Worm (Caenorhabditis elegans) whole organism, midembryonic: ENCODE results near the gene nas-12.

ENCODE experiments used
- T22C8.4 ChIP-seq: fragments of 200-800 bp; sonication (Bioruptor generic); IDR thresholded peaks from 2 replicates; pipeline ENCODE4 v1.3.6; 2022; ENCODE audit warnings: missing genetic modification characterization, missing compliant biosample characterization
- cog-1 ChIP-seq: sonication (generic microtip); optimal IDR thresholded peaks from 2 replicates; lab custom pipeline; 2016; ENCODE audit warnings: missing genetic modification characterization, missing compliant biosample characterization
- flt-1 ChIP-seq: fragments of 200-800 bp; sonication (Bioruptor generic); IDR thresholded peaks from 2 replicates; pipeline ENCODE4 v1.3.6; 2022; ENCODE audit warnings: missing genetic modification characterization, missing compliant biosample characterization
- klf-2 ChIP-seq: fragments of 200-800 bp; sonication (Bioruptor generic); conservative IDR thresholded peaks from 2 replicates; pipeline ENCODE4 v1.3.6; 2022; ENCODE audit warnings: missing genetic modification reagents, missing genetic modification characterization, missing compliant biosample characterization
- med-1 ChIP-seq: sonication (generic microtip); optimal IDR thresholded peaks from 2 replicates; lab custom pipeline; 2017; ENCODE audit warnings: missing genetic modification characterization, mild to moderate bottlenecking, missing compliant biosample characterization, antibody characterized with exemption, missing genetic modification reagents; ENCODE audit not compliant: insufficient read depth
- ref-1 ChIP-seq: fragments of 200-800 bp; sonication (Bioruptor generic); conservative IDR thresholded peaks from 2 replicates; pipeline ENCODE4 v1.3.6; 2022; ENCODE audit warnings: missing genetic modification reagents, missing genetic modification characterization, missing compliant biosample characterization
- tab-1 ChIP-seq: fragments of 200-800 bp; sonication (Bioruptor generic); IDR thresholded peaks from 2 replicates; pipeline ENCODE4 v1.3.6; 2022; ENCODE audit warnings: missing genetic modification characterization, missing compliant biosample characterization
- ztf-23 ChIP-seq: fragments of 200-800 bp; sonication (Bioruptor generic); IDR thresholded peaks from 2 replicates; pipeline ENCODE4 v1.3.6; 2022; ENCODE audit warnings: missing genetic modification reagents, missing genetic modification characterization, missing compliant biosample characterization
- ztf-29 ChIP-seq: fragments of 200-800 bp; sonication (Bioruptor generic); IDR thresholded peaks from 2 replicates; pipeline ENCODE4 v1.3.6; 2022; ENCODE audit warnings: missing genetic modification reagents, missing genetic modification characterization, missing compliant biosample characterization

nas-12 gene

DNA sequence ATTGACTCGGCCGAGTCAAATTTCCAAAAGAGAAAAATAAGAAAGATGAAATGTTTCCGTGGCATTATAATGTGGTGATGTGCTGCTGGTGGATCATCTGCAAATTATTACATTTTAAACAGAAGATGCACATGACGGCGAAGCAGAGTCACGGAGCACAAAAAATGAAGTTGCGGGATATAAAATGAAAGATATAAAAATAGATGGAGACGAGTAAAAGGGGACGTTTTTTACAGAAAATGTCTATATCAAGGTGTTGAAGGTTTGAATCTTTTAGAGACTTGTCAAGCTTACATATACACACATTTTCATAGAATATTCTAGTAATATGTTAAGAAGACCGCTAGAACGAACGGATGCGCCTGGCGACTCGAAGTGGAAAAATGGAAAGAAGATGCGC, 29.5 kb upstream of the nas-12 start, which contains the start of gene ptrg-1:
Gene ptrg-1, minus strand, starts transcription at position 101 of the 400 bp plus-strand sequence.
- TF ChIP-seq cog-1 (tag; lab: Kevin White, UChicago) (no peak), med-1 (GFP tag; lab: Kevin White, UChicago) (no peak), ztf-23 (GFP tag; lab: Robert Waterston, UW) (no peak), tab-1 (GFP tag; lab: Robert Waterston, UW) (no peak), ztf-29 (GFP tag; lab: Robert Waterston, UW) (no peak), T22C8.4 (GFP tag; lab: Robert Waterston, UW) (no peak), flt-1 (no peak), klf-2 (no peak), ref-1 (GFP tag; lab: Robert Waterston, UW) (no peak)

DNA sequence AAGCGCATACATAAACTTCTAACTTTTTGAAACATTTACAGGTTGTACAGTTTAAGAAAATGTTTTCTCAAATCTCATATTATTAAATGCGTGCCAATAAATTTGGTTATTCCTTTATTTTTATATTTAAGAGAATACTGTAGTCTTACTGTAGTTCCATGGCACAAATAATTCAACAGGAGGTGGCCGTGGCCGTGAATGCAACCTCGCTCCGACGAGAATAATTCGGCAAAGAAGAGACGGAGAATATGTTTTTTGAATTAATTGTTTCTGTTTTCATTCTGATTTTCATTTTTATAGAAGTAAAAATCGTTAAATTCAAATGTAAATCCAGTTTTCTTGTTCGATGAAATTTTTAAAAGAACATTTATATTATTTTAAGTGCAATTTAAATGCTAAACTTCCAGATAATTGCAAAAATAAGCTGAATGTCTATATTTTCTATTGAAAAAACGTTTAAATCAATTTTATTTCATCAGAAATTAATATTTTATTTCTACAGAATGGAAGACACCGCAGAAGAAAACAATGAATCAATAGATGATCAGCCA, 26.4 kb upstream of the nas-12 start, which contains the start of gene gon-4:
Gene gon-4, plus strand, starts transcription at position 501 of the 551 bp plus-strand sequence.
- no peak for TF ChIP-seq med-1 (GFP tag; lab: Kevin White, UChicago)
- TF ChIP-seq tab-1 (GFP tag; lab: Robert Waterston, UW), result no peak
- TF ChIP-seq flt-1, result no peak
- TF ChIP-seq T22C8.4 (GFP tag; lab: Robert Waterston, UW), result no peak
- no peak for TF ChIP-seq ztf-29 (GFP tag; lab: Robert Waterston, UW)
- TF ChIP-seq ztf-23 (GFP tag; lab: Robert Waterston, UW), result no peak
- TF ChIP-seq ref-1 (GFP tag; lab: Robert Waterston, UW), result no peak
- TF ChIP-seq klf-2, result no peak
- TF ChIP-seq cog-1 (tag; lab: Kevin White, UChicago), result no peak

DNA sequence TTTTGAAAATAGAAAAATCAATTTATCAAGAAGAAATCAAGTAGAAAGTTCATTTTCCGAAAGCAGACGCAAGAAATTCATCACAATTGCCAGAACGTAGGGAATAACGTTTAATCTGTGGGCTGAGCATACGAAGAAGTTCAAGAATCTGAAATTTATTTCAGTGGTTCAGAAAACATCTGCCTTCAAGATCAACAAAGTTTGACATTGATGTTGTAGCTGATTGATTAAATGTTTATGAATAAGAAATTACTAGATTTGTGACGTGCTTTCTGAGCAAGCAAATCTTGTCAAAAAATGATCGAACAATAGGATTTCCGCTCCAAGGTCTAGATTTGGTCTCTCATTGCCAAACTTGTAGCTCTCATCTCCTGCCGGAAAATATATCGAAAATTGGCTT, 17.6 kb upstream of the nas-12 start, which contains the start of gene K04D7.6:
Gene K04D7.6, minus strand, starts transcription at position 101 of the 400 bp plus-strand sequence.
- no peak for TF ChIP-seq T22C8.4 (GFP tag; lab: Robert Waterston, UW)
- no peak for TF ChIP-seq ztf-23 (GFP tag; lab: Robert Waterston, UW)
- no peak for TF ChIP-seq ztf-29 (GFP tag; lab: Robert Waterston, UW)
- no peak for TF ChIP-seq tab-1 (GFP tag; lab: Robert Waterston, UW)
- TF ChIP-seq klf-2, result no peak
- TF ChIP-seq ref-1 (GFP tag; lab: Robert Waterston, UW), result no peak
- TF ChIP-seq med-1 (GFP tag; lab: Kevin White, UChicago), result no peak
- no peak for TF ChIP-seq flt-1
- TF ChIP-seq cog-1 (tag; lab: Kevin White, UChicago), result no peak

DNA sequence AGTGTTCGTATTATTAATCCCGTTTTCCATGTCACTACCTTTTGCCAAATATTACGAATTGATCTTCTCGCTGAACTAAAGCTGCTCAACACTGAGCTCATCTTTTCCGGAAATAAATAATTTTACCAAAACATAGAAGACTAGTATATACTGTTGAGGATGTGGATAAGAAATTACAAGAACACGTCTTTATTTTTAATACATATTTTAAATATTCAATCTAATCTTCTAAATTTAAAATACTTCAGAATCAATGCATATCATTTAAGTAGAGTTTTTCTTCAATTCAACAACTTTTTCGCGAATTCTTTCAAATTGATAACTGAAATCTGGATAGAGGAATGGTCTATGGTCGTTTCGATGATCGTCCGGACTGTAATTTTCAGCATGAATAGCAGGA, 9.0 kb upstream of the nas-12 start, which contains the start of gene abt-1:
Gene abt-1, minus strand, starts transcription at position 101 of the 400 bp plus-strand sequence.
- TF ChIP-seq T22C8.4 (GFP tag; lab: Robert Waterston, UW) (no peak), klf-2 (no peak), ref-1 (GFP tag; lab: Robert Waterston, UW) (no peak), ztf-23 (GFP tag; lab: Robert Waterston, UW) (no peak), flt-1 (no peak), ztf-29 (GFP tag; lab: Robert Waterston, UW) (no peak), med-1 (GFP tag; lab: Kevin White, UChicago) (no peak), cog-1 (tag; lab: Kevin White, UChicago) (no peak), tab-1 (GFP tag; lab: Robert Waterston, UW) (no peak)

DNA sequence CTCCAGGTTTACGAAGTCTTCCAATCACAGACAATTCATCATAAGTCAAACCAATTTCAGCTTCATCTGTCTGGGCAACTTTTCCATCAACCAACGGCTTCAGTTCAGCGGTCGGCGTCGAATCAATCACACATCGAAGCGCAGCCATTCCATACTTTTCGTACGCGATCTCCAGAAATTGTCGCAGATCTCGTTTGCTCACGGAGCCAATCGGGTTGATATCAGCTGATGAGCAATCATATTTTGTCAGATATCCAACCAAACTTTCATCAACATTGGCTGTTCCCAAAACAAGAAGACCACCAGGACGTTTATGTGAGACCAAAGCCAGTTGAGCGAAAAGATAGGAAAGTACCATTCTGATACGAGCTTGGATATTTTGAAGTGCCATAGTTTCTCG, 8.4 kb upstream of the nas-12 start:
- TF ChIP-seq ref-1 (GFP tag; lab: Robert Waterston, UW) (no peak), ztf-29 (GFP tag; lab: Robert Waterston, UW) (no peak), klf-2 (no peak), flt-1 (no peak), tab-1 (GFP tag; lab: Robert Waterston, UW) (no peak), T22C8.4 (GFP tag; lab: Robert Waterston, UW) (no peak)

DNA sequence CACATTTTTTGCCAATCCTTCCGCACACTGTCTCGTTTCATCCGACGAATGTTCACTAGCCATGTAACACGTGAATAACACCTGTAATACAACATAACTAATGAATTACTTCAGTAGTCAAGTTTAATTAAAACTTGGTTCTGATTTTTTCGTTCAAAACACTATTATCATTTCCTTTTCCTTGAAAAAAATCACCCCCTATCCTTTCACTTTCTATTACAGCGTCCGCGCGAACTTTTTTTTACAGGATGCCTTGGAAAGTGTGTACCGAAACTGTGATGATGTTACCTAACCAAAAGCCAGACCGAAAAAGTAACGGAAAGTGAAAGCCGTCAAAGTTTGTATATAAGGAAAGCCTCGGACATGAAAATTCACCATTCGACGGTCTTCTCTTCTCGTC, 7.7 kb upstream of the nas-12 start, which contains the start of gene col-124:
Gene col-124, plus strand, starts transcription at position 374 of the 400 bp plus-strand sequence.
- TF ChIP-seq klf-2 (no peak), tab-1 (GFP tag; lab: Robert Waterston, UW) (no peak), ref-1 (GFP tag; lab: Robert Waterston, UW) (no peak), cog-1 (tag; lab: Kevin White, UChicago) (no peak), T22C8.4 (GFP tag; lab: Robert Waterston, UW) (no peak), ztf-29 (GFP tag; lab: Robert Waterston, UW) (no peak)

DNA sequence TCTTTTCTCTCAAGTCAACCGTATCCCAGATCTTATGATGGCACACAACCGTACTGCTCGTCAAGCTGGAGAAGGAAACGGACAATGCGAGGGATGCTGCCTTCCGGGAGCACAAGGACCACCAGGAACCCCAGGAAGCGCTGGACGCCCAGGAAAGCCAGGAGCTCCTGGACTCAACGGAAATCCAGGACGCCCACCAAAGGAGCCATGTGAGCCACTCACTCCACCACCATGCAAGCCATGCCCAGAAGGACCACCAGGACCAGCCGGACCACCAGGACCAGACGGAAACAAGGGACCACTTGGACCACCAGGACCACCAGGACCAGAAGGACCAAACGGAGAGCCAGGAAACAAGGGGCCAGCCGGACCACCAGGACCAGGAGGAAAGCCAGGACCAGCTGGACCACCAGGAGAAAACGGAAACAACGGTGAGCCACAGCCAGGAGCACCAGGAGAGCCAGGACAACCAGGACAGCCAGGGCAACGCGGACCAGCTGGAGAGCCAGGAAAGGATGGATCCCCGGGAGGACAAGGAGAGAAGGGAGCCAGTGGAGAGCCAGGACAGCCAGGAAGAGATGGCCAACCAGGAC, 7.0 kb upstream of the nas-12 start:
- TF ChIP-seq med-1 (GFP tag; lab: Kevin White, UChicago), result no peak
- no peak for TF ChIP-seq ztf-29 (GFP tag; lab: Robert Waterston, UW)
- no peak for TF ChIP-seq T22C8.4 (GFP tag; lab: Robert Waterston, UW)
- no peak for TF ChIP-seq flt-1
- no peak for TF ChIP-seq cog-1 (tag; lab: Kevin White, UChicago)
- TF ChIP-seq klf-2, result no peak
- no peak for TF ChIP-seq ref-1 (GFP tag; lab: Robert Waterston, UW)
- no peak for TF ChIP-seq ztf-23 (GFP tag; lab: Robert Waterston, UW)
- no peak for TF ChIP-seq tab-1 (GFP tag; lab: Robert Waterston, UW)

DNA sequence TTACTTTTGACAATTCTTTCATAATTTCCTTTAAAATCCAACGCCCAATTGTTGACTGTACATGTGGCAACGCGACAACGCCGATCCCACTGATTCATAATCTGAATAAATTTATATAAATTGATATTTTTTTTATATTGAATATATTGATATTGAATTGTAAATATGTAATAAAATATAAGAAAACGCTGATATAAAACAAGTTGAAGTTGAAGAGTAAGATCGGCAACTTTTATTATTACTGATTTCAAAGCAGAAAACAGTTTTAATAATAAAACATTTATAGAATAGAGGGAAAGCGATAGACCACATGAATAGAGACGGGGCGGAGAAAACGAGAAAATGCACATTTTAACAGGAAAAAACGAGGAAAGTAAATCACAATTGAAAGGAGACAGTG, 4.6 kb upstream of the nas-12 start, which contains the start of gene qns-1:
Gene qns-1, minus strand, starts transcription at position 101 of the 400 bp plus-strand sequence.
- TF ChIP-seq ref-1 (GFP tag; lab: Robert Waterston, UW) (no peak), cog-1 (tag; lab: Kevin White, UChicago) (no peak), tab-1 (GFP tag; lab: Robert Waterston, UW) (no peak), med-1 (GFP tag; lab: Kevin White, UChicago) (no peak), T22C8.4 (GFP tag; lab: Robert Waterston, UW) (no peak), ztf-29 (GFP tag; lab: Robert Waterston, UW) (no peak), ztf-23 (GFP tag; lab: Robert Waterston, UW) (no peak), flt-1 (no peak), klf-2 (no peak)

DNA sequence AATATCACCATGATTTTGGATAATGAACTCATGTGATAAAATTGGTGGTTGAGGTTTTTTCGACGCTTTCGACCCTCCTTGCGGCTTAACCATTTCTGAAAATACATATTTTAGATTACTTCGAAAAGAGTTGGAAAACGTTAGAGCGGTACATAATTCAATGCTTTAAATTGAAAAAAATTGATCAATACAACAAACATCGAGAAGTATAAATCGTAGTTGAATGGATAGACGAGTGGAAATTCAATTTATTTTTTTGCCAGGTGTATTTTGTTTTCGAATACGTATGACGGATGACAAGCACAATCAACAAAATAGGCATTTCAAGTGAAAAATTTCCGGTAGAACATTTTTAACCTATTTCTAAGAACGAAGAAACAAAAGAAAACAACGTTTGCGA, 2.6 kb upstream of the nas-12 start, which contains the start of gene tram-1:
Gene tram-1, minus strand, starts transcription at position 101 of the 400 bp plus-strand sequence.
- no peak for TF ChIP-seq klf-2
- no peak for TF ChIP-seq T22C8.4 (GFP tag; lab: Robert Waterston, UW)
- no peak for TF ChIP-seq ztf-23 (GFP tag; lab: Robert Waterston, UW)
- no peak for TF ChIP-seq cog-1 (tag; lab: Kevin White, UChicago)
- no peak for TF ChIP-seq ztf-29 (GFP tag; lab: Robert Waterston, UW)
- TF ChIP-seq flt-1, result no peak
- TF ChIP-seq med-1 (GFP tag; lab: Kevin White, UChicago), result no peak
